Worm (Caenorhabditis elegans): ENCODE data around the gene srh-45.
"Not testable (repeated sequence)": the region's sequence is repeated elsewhere in the genome, so short reads cannot be mapped to it uniquely, and the experiment has no call there.

Gene srh-45

ce11 chrV:11298632-11299031 lies 6.1 kb downstream of the srh-45 start, which contains the start of gene T03F7.5:
Gene T03F7.5, minus strand, starts transcription at chrV:11298732.
- no peak for TF ChIP-seq tbp1 (GFP tag; optimal IDR thresholded peaks at IDR 0.05)

DNA sequence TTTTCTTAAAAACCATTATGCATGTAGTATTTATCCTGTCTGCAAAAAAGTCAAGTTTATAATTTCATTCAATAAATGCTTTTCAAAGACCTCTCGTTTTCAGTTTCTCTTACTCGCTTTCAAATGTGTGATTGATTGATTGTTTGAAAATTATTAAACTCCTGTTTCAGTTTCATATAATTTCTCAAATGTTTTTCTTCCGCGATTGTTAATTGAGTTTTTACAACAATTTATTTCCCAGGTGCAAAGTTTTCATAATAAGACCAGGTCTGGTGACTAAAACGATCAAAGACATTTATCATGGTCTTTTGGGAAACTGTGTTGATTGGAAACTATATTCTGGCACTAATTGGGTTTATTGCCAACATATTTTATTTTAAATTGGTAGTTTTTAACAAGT lies 10.4 kb downstream of the srh-45 start, which contains the start of gene T03F7.6:
T03F7.6 (plus strand) TSS at position 301 of the 400 bp plus-strand sequence.
- TF ChIP-seq Y67H2A.10 (GFP tag; conservative IDR thresholded peaks at IDR 0.05) (no peak), B0336.3 (GFP tag; IDR thresholded peaks at IDR 0.05) (no peak), Y53G8AR.9 (GFP tag; conservative IDR thresholded peaks at IDR 0.05) (no peak), K12H6.12 (tag; optimal IDR thresholded peaks at IDR 0.05) (no peak), sdz-38 (tag; optimal IDR thresholded peaks at IDR 0.05) (no peak), gei-17 (GFP tag; optimal IDR thresholded peaks at IDR 0.05) (no peak), cebp-2 (GFP tag; IDR thresholded peaks at IDR 0.05) (no peak), ceh-58 (GFP tag; IDR thresholded peaks at IDR 0.05) (no peak), unc-62 (GFP tag; optimal IDR thresholded peaks at IDR 0.05) (no peak), hmg-1.2 (GFP tag; IDR thresholded peaks at IDR 0.05) (no peak), die-1 (tag; optimal IDR thresholded peaks at IDR 0.05) (no peak), nhr-120 (GFP tag; IDR thresholded peaks at IDR 0.05) (no peak), ZK185.1 (tag; optimal IDR thresholded peaks at IDR 0.05; ENCODE audit: poor library complexity, severe bottlenecking) (no peak), repo-1 (tag; optimal IDR thresholded peaks at IDR 0.05) (no peak), lin-26 (GFP tag; IDR thresholded peaks at IDR 0.05) (no peak), snpc-3.4 (tag; optimal IDR thresholded peaks at IDR 0.05) (no peak)

ce11 chrV:11292682-11293081 lies 12.1 kb downstream of the srh-45 start:
- TF ChIP-seq nhr-90 (tag; optimal IDR thresholded peaks at IDR 0.05): no peak
- TF ChIP-seq snpc-4 (GFP tag; optimal IDR thresholded peaks at IDR 0.05): peak; percentile 3
- TF ChIP-seq snpc-4 (tag; optimal IDR thresholded peaks at IDR 0.05): peak in 2 of 4 experiments; percentile 68 to 86
- TF ChIP-seq snpc-1.1 (tag; optimal IDR thresholded peaks at IDR 0.05; ENCODE audit: insufficient read depth): peak; percentile 24

DNA sequence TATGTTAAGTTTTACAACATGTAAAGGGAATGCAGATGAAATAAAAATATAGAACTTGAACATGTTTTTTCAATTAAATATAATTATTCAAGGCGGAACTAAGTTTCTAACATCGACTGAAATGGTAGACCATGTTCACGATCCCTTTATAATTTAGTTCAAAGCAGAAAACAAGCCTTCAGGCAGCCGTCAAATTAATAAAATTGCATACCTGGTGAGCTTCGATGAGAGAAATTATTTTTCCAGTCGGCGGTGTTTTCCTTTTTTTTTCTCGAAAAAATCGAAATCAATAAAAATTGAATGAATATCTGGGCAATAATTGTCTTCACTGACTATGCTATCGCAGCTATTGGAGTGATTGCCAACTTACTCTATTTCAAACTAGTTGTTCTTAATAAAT lies 13.9 kb downstream of the srh-45 start, which contains the start of gene C03E10.1:
C03E10.1 (plus strand) TSS at position 301 of the 400 bp plus-strand sequence.
- no peak for TF ChIP-seq sea-2 (GFP tag; IDR thresholded peaks at IDR 0.05)
- no peak for TF ChIP-seq madf-6 (GFP tag; IDR thresholded peaks at IDR 0.05)
- no peak for TF ChIP-seq madf-3 (GFP tag; IDR thresholded peaks at IDR 0.05)
- TF ChIP-seq F49E8.2 (tag; optimal IDR thresholded peaks at IDR 0.05; ENCODE audit: insufficient read depth): no peak
- no peak for TF ChIP-seq rcor-1 (GFP tag; IDR thresholded peaks at IDR 0.05)
- TF ChIP-seq athp-1 (tag; optimal IDR thresholded peaks at IDR 0.05): no peak
- TF ChIP-seq nhr-90 (tag; optimal IDR thresholded peaks at IDR 0.05): no peak
- no peak for TF ChIP-seq aptf-2 (GFP tag; conservative IDR thresholded peaks at IDR 0.05)
- no peak for TF ChIP-seq egl-18 (GFP tag; IDR thresholded peaks at IDR 0.05)
- TF ChIP-seq mxl-1 (tag; optimal IDR thresholded peaks at IDR 0.05): no peak
- no peak for TF ChIP-seq ccch-3 (GFP tag; optimal IDR thresholded peaks at IDR 0.05)
- no peak for TF ChIP-seq zim-3 (tag; optimal IDR thresholded peaks at IDR 0.05)
- no peak for TF ChIP-seq xnd-1 (tag; optimal IDR thresholded peaks at IDR 0.05)
- no peak for TF ChIP-seq egrh-3 (GFP tag; IDR thresholded peaks at IDR 0.05)

DNA sequence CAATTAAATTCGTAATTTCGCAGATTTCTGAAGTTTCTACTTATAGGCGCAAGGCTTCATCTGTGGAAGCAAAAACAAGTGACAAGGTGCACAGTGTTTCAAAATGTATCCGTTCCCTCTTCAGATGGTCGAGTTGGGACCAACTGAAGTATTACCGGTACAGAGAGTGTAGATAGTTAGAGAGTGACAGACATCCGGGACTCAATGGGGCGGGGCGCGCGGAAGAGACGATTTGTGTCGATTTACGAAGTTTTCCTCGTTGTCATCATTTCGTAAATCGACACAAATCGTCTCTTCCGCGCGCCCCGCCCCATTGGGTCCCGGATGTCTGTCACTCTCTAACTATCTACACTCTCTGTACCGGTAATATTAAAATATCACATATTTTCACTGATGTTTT lies 18.7 kb downstream of the srh-45 start, which contains the start of gene C03E10.3:
C03E10.3 (plus strand) TSS at position 301 of the 400 bp plus-strand sequence.
- TF ChIP-seq D2030.7 (GFP tag; IDR thresholded peaks at IDR 0.05); hrde-1 (tag; optimal IDR thresholded peaks at IDR 0.05; ENCODE audit: borderline replicate concordance); hlh-12 (tag; optimal IDR thresholded peaks at IDR 0.05): not testable (repeated sequence)
